Worm (Caenorhabditis elegans): ENCODE data around the gene C28H8.3.

- TF ChIP-seq mdl-1 (tag; optimal IDR thresholded peaks at IDR 0.05) (no peak), dve-1 (tag; optimal IDR thresholded peaks at IDR 0.05; ENCODE audit: insufficient read depth) (no peak), ama-1 (optimal IDR thresholded peaks at IDR 0.05) (no peak)
Observed at ce11 chrIII:5878215-5878614, 30.3 kb upstream of the C28H8.3 start, which contains the start of the genes mig-21 and F01F1.2.

Measured in whole organism, L4 larva.